Worm (Caenorhabditis elegans): ENCODE data around the gene F08H9.2.

ce11 chrV:14504120-14504519, 43.7 kb downstream of the F08H9.2 start:
- no peak for TF ChIP-seq nhr-237 (tag; optimal IDR thresholded peaks at IDR 0.05)
- TF ChIP-seq nhr-71 (tag; optimal IDR thresholded peaks at IDR 0.05) = no peak
- TF ChIP-seq nhr-28 (tag; optimal IDR thresholded peaks at IDR 0.05) = no peak
- no peak for TF ChIP-seq unc-30 (tag; optimal IDR thresholded peaks at IDR 0.05)
- TF ChIP-seq lsy-2 (tag; optimal IDR thresholded peaks at IDR 0.05) = no peak
- no peak for TF ChIP-seq irx-1 (tag; optimal IDR thresholded peaks at IDR 0.05)
- TF ChIP-seq unc-98 (GFP tag; IDR thresholded peaks at IDR 0.05) = no peak
- no peak for TF ChIP-seq tbx-2 (tag; optimal IDR thresholded peaks at IDR 0.05)
- no peak for TF ChIP-seq sup-37 (GFP tag; optimal IDR thresholded peaks at IDR 0.05)
- no peak for TF ChIP-seq fos-1 (tag; optimal IDR thresholded peaks at IDR 0.05)
- no peak for TF ChIP-seq skn-1 (tag; optimal IDR thresholded peaks at IDR 0.05)
- no peak for TF ChIP-seq ztf-11 (tag; optimal IDR thresholded peaks at IDR 0.05)

Measured in whole organism, L1 larva.